Fruit fly (Drosophila melanogaster): ENCODE results near the gene CG13829.

The CG13829 gene

DNA sequence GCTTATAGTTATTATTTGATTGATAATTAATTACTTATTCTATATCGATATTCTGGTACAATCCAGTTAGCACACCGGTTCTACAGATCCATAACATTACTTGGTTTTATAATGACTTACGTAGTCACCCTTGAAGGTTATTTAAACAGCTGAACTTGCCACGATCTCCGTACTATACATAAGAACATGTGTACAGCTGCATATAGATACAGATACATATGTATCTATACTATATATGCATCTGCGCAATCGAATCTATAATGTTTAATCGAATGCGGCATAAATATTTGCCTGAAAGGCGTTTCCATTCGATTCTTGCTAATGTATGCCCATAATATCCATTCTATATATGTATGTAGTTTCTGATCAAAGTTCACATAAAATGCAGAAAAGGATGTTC is 18.2 kb upstream of the CG13829 start:
- TF ChIP-seq CG8478 (optimal IDR thresholded peaks at IDR 0.05) = no peak
- TF ChIP-seq CTCF (optimal IDR thresholded peaks at IDR 0.05) = no peak

DNA sequence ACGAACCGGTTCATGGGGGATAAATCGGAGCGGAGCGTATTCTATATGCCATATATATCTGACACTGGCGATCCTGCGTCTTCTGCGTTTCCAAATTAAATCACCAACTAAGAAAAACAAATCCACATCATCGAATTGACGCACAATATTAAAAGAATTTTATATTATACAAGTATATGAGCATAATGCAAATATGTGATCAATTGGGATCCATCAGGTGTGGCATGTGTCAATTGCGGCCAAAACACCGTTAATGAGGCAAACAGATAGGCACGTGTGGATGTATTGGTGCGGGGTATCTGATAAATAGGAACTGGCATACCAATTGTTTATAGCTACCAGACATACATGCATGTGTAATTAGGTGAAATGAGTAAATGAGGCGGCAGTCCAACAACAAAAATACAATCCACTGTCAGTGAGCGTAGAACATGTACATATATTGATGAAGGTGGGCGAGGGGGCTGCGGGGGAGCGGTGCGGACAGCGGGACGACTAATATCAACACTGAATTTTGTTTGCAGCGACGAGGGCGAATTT is 17.0 kb upstream of the CG13829 start:
- TF ChIP-seq CG8478 (optimal IDR thresholded peaks at IDR 0.05) (no peak), CTCF (optimal IDR thresholded peaks at IDR 0.05) (no peak)

DNA sequence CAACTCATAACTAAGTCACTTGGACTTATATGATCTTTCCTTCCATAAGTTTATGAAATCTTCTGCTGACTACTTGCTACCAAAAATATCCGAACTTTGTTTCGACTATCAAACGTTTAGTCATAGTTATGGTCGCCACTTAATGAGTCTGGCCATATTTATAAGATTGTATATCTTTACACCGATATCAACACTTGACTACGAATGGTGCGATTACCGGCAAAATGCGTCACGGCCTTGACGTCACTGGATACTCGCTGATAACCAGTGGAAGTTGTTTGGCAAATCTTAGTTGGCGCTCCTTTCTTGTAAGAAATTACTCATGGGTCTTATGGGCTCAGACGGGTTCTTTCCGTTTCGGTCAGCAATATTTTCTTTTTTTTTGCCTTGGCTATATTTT is 16.3 kb upstream of the CG13829 start:
- TF ChIP-seq CTCF (optimal IDR thresholded peaks at IDR 0.05) (no peak), CG8478 (optimal IDR thresholded peaks at IDR 0.05) (no peak)

DNA sequence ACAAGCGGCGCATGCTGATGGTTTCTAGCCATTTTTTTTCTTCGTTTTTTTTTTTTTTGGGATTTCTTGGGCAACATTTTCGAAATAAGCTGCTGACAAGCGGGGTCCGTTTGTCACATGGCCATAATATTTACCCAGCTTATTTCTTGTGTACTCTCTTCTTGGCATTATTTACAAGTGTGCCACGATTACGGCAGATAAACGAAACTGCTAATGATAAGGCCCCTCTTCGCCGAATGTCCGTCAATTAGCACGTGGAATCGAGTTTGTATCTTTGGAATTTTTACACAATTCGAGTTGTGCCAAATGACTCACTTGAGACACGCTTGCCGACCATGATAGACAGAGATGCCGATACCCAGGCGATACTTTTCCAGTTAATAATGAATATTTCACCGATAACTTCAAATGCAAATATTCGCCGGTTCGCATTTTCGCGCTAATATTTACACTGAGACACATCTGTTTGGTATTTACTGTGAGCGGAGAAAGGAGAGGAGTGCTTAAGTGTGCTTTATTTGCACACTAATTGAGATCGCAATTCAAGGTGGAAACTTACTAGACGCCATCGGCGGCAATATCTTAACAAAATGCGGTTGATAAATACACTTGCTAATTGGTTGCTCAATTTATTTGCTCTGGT is 15.4 kb upstream of the CG13829 start:
- no peak for TF ChIP-seq CG8478 (optimal IDR thresholded peaks at IDR 0.05)
- no peak for TF ChIP-seq CTCF (optimal IDR thresholded peaks at IDR 0.05)

DNA sequence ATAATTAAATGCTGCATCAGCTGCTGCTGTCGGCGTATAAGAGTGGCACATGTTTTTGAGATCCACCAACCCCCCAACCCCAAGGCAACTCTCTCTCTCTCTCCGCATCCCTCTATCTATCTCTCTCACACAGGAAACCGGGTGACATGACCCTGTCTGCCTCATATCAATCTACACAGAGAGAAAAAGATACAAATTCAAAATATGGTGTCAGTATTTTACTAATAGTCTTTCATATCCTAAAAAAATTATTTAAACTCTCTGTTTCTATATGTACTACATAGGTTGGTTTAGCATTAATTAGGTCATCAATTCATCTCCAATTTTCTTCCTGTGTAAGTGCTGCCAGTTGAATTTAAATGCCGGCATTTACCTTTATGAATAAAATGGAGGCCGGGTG is 14.2 kb upstream of the CG13829 start:
- no peak for TF ChIP-seq CG8478 (optimal IDR thresholded peaks at IDR 0.05)
- no peak for TF ChIP-seq CTCF (optimal IDR thresholded peaks at IDR 0.05)

DNA sequence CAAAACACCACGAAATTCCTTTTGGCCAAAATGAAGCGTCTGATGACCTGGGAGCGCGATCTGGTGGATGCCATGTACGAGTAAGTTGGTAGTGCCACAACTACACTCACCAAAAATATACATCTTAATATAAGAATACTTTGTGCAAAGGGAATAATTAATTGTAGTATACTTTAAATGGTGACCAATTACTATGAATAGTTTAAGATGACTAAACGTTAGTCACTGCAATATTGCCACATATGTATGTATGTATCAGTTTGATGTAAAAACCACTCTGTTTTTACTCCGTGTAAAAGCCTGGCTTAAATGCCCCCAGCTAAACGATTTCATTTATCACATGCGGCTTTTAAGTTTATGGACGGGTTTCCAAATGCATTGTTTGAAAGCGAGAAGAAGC is 13.6 kb upstream of the CG13829 start:
- TF ChIP-seq CTCF (optimal IDR thresholded peaks at IDR 0.05) (no peak), CG8478 (optimal IDR thresholded peaks at IDR 0.05) (no peak)

DNA sequence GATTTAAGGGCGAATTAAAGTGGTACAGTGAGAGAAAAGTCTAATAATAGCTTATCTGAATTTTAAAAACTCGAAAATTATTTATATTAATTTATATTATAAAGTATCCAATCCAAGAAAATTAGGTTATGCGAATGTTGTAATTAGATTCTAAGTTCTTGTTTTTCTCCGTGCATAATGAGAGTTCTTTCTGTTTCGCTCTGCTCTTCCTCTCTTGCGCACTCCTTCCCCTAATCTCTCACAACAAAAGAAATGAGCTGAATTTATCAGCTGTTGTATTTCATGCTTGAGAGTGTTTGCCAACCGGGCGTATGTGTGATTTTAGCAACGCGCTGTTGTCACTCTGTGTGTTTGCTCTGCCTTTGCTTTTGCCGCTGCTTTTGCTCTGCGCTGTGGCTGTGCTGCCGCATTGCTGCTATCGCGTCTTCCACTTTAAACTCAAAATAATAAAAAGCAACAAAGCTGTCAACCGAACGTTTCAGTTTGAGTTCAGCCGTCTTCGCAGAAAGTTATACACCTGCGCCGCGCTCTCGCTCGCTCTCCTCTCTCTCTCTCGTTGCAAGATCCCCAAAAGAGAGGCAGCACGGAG is 12.3 kb upstream of the CG13829 start, which contains the start of gene CG46310:
Gene CG46310 (plus strand): TSS at position 481 of the 589 bp plus-strand sequence.
- TF ChIP-seq CTCF (optimal IDR thresholded peaks at IDR 0.05) (no peak), CG8478 (optimal IDR thresholded peaks at IDR 0.05) (no peak)

DNA sequence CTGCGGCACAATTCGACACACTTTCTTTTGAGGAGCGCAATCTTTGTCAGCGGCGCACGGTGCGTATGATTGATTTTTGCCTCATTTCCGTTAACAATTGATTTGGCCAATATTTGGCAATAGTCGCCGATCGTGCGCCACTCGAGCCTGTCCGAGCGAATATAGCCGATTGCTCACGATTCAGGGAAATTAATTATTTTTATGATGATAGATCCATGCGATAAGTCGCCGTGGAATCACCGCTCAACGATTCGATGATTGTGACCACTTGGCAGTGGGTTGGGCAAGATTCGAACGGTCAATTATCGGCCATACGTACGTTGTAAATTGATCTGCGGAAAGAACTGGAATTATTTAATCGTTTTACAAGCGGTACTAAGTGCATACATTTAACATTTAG is 10.7 kb upstream of the CG13829 start:
- TF ChIP-seq CTCF (optimal IDR thresholded peaks at IDR 0.05) (no peak), CG8478 (optimal IDR thresholded peaks at IDR 0.05) (no peak)

DNA sequence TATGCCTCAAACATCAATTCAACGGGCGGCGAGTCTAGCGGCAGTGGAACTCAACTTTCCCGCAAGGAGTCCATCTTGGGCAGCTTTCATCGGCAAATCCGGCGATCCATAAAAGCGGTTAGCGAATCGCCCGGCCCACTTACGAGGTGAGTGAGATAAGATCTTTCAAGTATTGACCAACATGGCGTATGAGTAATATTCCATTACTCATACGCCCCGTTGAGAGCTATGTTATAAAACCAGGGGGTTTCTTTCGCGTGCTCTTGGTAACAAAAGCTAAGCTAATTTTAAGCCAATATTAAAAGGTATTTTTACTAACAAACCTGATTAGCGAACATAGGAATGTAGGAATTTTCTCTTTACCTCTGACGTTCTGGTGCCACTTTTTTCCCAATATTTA is 9.2 kb upstream of the CG13829 start:
- TF ChIP-seq CTCF (optimal IDR thresholded peaks at IDR 0.05) = no peak
- TF ChIP-seq CG8478 (optimal IDR thresholded peaks at IDR 0.05) = no peak

DNA sequence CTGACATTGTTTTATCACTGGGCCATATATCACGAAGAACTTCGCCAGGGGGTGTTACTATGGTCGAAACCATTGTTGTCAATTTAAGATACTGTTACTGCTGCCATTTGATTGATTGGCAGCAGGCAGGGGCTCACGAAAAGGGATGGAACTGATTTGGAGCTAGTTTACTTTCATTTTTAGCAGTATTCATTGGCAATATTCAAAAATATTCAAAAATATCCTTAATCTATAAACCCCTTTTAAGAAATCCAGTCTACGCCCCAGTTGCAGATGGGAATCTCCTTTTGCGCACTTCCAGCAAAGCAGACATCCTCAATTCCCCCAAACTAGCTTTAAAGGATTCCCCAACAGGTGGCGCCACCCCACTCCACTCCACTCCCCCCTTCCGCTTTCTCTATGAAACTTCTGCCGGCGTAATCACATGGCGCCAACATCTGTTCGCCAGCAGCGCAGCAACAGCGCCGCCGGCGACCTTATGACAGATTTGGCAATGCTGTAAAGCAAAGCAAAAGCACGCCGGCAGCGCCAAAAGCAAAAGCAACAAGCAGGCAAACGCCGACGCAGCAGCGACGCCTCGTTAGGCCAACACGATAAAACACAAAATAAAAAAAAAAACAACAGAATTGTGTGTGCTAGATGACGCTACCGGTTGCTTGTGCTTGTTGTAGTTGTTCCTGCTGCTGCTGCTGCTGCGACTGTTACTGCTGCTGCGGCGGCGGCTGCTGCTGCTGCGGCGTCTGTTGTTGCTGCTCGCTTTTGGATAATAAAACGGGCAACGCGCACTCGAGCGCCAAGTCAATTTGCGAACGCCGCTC is 6.6 kb upstream of the CG13829 start, which contains the start of gene Irk1:
Gene Irk1 (plus strand): TSS at position 811 of the 818 bp plus-strand sequence.
- no peak for TF ChIP-seq CG8478 (optimal IDR thresholded peaks at IDR 0.05)
- TF ChIP-seq CTCF (optimal IDR thresholded peaks at IDR 0.05) = peak; percentile 60 to 70

DNA sequence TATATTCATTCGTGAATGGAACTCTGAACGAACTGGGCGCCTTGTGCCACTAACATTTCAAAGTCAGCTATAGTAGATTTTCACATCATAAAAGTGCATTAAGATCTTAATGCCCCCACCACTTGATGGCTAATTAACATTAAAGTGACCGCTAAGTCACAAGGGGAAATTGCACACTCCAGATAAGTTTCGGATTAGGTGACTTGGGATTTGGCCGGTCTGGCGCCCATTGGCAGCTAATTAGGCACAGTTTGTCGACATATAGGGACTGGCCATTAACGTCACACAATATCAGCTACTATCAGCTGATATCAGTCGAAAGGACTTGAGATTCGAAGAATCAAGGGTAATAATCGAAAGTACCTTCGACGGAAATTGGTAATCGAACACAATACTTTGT is 3.5 kb upstream of the CG13829 start:
- TF ChIP-seq CG8478 (optimal IDR thresholded peaks at IDR 0.05) = no peak
- TF ChIP-seq CTCF (optimal IDR thresholded peaks at IDR 0.05) = no peak

DNA sequence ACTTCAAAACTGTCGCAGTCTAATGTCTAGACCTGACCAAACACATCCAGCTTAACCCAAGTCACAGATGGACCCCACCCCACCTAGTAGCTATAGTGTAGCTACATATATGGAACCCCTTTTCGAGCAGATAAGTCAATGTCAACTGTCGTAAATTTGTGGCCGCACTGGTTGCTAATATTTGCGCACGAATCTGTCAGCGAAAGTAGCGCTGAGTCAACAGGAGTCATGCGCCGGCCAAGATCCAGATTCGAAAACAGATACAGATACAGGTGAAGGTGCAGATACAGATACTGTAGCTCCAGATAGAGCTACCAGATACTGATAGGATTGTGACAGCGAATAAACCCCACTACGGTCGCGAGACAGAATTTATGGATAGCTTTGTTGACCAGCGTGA is 3.0 kb upstream of the CG13829 start:
- no peak for TF ChIP-seq CG8478 (optimal IDR thresholded peaks at IDR 0.05)
- TF ChIP-seq CTCF (optimal IDR thresholded peaks at IDR 0.05) = no peak

DNA sequence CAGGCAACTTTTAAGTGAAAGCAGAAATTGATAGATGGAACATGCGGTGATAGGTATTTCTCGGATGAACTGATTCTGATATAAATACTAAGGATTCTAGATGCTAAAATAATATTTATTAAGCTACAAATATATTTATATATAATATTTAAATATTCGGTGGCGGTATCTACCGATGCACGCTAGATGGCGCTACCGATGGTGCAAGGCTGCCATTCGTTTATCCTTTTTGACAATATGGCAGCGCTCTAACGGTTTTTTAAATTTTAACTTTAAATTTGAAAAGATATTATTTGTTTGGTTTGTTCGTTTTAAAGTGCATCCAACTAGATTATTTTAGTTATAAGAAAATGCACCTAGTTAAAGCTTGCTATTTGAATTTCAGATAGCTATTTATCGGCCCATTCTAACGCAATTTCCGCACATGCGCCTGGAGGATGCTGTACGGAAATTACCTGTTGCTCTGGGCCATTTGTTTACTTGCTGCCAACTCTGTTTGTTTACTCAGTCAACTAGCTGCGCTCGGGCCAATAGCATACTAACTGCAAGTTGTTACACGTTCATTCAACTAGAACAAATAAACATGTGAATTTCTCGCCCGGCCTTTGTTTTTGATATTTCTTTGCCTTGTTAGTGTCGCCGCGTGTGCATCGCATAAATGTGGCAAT is 1.7 kb downstream of the CG13829 start, which contains the start of gene VhaAC39-2:
Gene VhaAC39-2 (minus strand): TSS at position 28 of the 668 bp plus-strand sequence.
- TF ChIP-seq CTCF (optimal IDR thresholded peaks at IDR 0.05) = peak in 1 of 2 experiments; percentile 85
- TF ChIP-seq CG8478 (optimal IDR thresholded peaks at IDR 0.05) = no peak

DNA sequence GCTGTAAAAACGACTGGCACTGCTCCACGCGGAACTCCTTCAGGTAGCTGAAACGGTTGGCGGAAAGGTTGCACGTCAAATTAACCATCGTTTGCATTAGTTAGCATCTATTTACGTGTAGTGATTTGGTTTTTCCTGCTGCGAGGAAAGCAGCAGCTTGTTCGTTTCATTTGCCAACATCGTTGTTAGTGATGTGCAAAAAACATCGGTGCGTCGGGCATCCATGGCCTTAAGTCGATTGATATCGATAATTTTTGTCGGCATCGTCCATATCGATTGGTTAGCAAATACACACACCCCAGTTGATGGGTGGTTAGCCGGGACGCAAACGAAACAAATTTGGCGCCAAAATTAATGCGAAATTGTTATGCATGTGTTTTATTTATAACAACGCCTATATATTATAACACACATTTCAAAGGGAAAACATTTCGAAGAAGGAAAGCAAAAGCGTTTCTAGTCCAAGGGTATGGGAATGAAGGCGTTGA is 3.4 kb downstream of the CG13829 start, which contains the start of gene unk:
Gene unk (minus strand): TSS at position 199 of the 488 bp plus-strand sequence.
- peak; percentile 78 to 81 for TF ChIP-seq CTCF (optimal IDR thresholded peaks at IDR 0.05)
- TF ChIP-seq CG8478 (optimal IDR thresholded peaks at IDR 0.05) = no peak
